Fruit fly (Drosophila melanogaster): ENCODE measurements around the gene Mnt.

Mnt gene

DNA sequence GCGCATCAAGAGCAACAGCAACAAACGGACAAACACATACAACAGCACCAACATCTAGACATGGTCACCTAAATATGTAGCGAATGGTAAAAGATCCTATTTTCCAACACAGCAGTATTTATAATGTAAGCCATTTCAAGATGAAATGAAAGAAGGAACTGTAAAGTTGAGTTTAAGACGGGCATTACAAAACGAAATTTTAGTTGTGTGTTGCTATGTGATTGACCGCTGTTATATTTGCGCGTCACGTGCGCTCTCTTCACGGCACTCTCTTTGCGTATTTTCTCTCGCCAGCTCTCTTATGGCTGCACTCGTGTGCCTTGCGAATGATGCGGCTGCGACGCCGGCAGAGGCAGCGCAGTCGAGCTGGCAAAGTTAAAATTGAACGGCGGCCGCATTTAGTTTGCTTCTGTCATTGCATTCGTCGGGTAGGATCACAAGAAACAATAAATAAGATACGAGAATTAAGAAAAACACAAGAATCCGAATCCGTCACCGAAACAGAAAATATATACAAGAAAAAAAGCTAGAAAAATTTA, 16.3 kb downstream of the Mnt start (continued):
- TF ChIP-seq CG10565 (GFP tag; optimal IDR thresholded peaks at IDR 0.05) (no peak), CG4424 (GFP tag; optimal IDR thresholded peaks at IDR 0.05) (peak; percentile 64), sens-2 (GFP tag; IDR thresholded peaks at IDR 0.05) (peak; percentile 38; the same call in 1 of the 2 replicates), CG8290 (GFP tag; optimal IDR thresholded peaks at IDR 0.05) (no peak), CG8290 (tag; optimal IDR thresholded peaks at IDR 0.05) (peak in 1 of 2 experiments; percentile 68), CG8089 (GFP tag; optimal IDR thresholded peaks at IDR 0.05) (peak; percentile 42), CG4730 (GFP tag; IDR thresholded peaks at IDR 0.05) (0 out of 2 replicates have a peak, but pooled peaks have one; percentile 7), CG12104 (GFP tag; optimal IDR thresholded peaks at IDR 0.05) (no peak), CHES-1-like (GFP tag; optimal IDR thresholded peaks at IDR 0.05) (peak; percentile 28), slp2 (GFP tag; optimal IDR thresholded peaks at IDR 0.05) (peak; percentile 54), Usf (GFP tag; optimal IDR thresholded peaks at IDR 0.05) (no peak), Atf-2 (GFP tag; optimal IDR thresholded peaks at IDR 0.05) (peak; percentile 42), CG15479 (GFP tag; optimal IDR thresholded peaks at IDR 0.05) (peak; percentile 7), CrebB (tag; optimal IDR thresholded peaks at IDR 0.05) (peak; percentile 31), Kr (GFP tag; optimal IDR thresholded peaks at IDR 0.05) (no peak), exex (tag; optimal IDR thresholded peaks at IDR 0.05) (no peak), Lhr (GFP tag; optimal IDR thresholded peaks at IDR 0.05) (peak; percentile 27), CG12769 (tag; optimal IDR thresholded peaks at IDR 0.05) (peak; percentile 57), zen2 (GFP tag; IDR thresholded peaks at IDR 0.05; ENCODE audit: partially characterized antibody) (no peak), sob (GFP tag; IDR thresholded peaks at IDR 0.05) (peak; percentile 51; the same call in 1 of the 2 replicates), Deaf1 (tag; optimal IDR thresholded peaks at IDR 0.05) (no peak), CG4820 (GFP tag; optimal IDR thresholded peaks at IDR 0.05) (peak; percentile 48), HLH3B (GFP tag; IDR thresholded peaks at IDR 0.05) (peak; percentile 67), CG12391 (tag; optimal IDR thresholded peaks at IDR 0.05) (peak; percentile 69), CG10959 (GFP tag; IDR thresholded peaks at IDR 0.05) (0 out of 2 replicates have a peak, but pooled peaks have one; percentile 37), gcm (GFP tag; optimal IDR thresholded peaks at IDR 0.05) (peak; percentile 41), Rfx (GFP tag; IDR thresholded peaks at IDR 0.05) (peak; percentile 61), CG13624 (GFP tag; optimal IDR thresholded peaks at IDR 0.05) (peak; percentile 58), CG6765 (GFP tag; optimal IDR thresholded peaks at IDR 0.05) (no peak), CG9817 (tag; optimal IDR thresholded peaks at IDR 0.05) (no peak), phol (tag; optimal IDR thresholded peaks at IDR 0.05) (peak; percentile 68), CG6813 (GFP tag; optimal IDR thresholded peaks at IDR 0.05) (peak; percentile 66), crol (GFP tag; IDR thresholded peaks at IDR 0.05) (no peak), Nf-YA (GFP tag; IDR thresholded peaks at IDR 0.05) (0 out of 2 replicates have a peak, but pooled peaks have one; percentile 42), wdn (GFP tag; IDR thresholded peaks at IDR 0.05) (peak; percentile 36; the same call in 1 of the 2 replicates), CG31388 (GFP tag; optimal IDR thresholded peaks at IDR 0.05) (no peak), CG34224 (GFP tag; IDR thresholded peaks at IDR 0.05; ENCODE audit: partially characterized antibody) (peak; percentile 18; the same call in 1 of the 3 replicates), luna (GFP tag; optimal IDR thresholded peaks at IDR 0.05) (no peak), HmgD (GFP tag; optimal IDR thresholded peaks at IDR 0.05) (no peak), sens (GFP tag) (peak; percentile 96), dm (GFP tag; optimal IDR thresholded peaks at IDR 0.05) (peak; percentile 38), gfzf (GFP tag; optimal IDR thresholded peaks at IDR 0.05) (no peak)
